Fruit fly (Drosophila melanogaster) whole organism, embryonic: ENCODE results near the gene CG45488.
"Not testable (repeated sequence)": the region's sequence is repeated elsewhere in the genome, so short reads cannot be mapped to it uniquely, and the experiment has no call there.

Source experiments
- BEAF-32 ChIP-seq: fragments of 200-800 bp; sonication (Bioruptor generic); optimal IDR thresholded peaks from 3 replicates; lab custom pipeline; 2017; ENCODE audit warnings: missing biosample characterization, missing genetic modification characterization, mild to moderate bottlenecking, moderate library complexity, missing genetic modification reagents
- CG10209 ChIP-seq: fragments of 200-800 bp; sonication (Bioruptor generic); optimal IDR thresholded peaks from 3 replicates; lab custom pipeline; 2017; ENCODE audit warnings: missing biosample characterization, mild to moderate bottlenecking, missing genetic modification characterization, missing genetic modification reagents
- CG10565 ChIP-seq: fragments of 200-800 bp; sonication (Bioruptor generic); optimal IDR thresholded peaks from 3 replicates; lab custom pipeline; 2016; ENCODE audit warnings: missing biosample characterization, mild to moderate bottlenecking, missing genetic modification characterization
- CG11695 ChIP-seq: fragments of 200-800 bp; sonication (Bioruptor generic); IDR thresholded peaks from 3 replicates; pipeline ENCODE4 v1.3.6; 2022; ENCODE audit warnings: missing biosample characterization, missing genetic modification characterization
- CG12219 ChIP-seq: fragments of 200-800 bp; sonication (Bioruptor generic); optimal IDR thresholded peaks from 3 replicates; lab custom pipeline; 2018; ENCODE audit warnings: missing biosample characterization, mild to moderate bottlenecking, missing genetic modification characterization
- CG1233 ChIP-seq: fragments of 200-800 bp; sonication (Bioruptor generic); optimal IDR thresholded peaks from 4 replicates; lab custom pipeline; 2018; ENCODE audit warnings: missing biosample characterization, mild to moderate bottlenecking, missing genetic modification characterization
- CG12659 ChIP-seq: fragments of 200-800 bp; sonication (Bioruptor generic); optimal IDR thresholded peaks from 3 replicates; lab custom pipeline; 2017; ENCODE audit warnings: mild to moderate bottlenecking, missing biosample characterization, missing genetic modification reagents, missing genetic modification characterization
- CG14050 ChIP-seq: fragments of 200-800 bp; sonication (Bioruptor generic); IDR thresholded peaks from 3 replicates; pipeline ENCODE4 v1.3.6; 2022; ENCODE audit warnings: missing biosample characterization, missing genetic modification characterization
- CG1832 ChIP-seq: fragments of 200-800 bp; sonication (Bioruptor generic); optimal IDR thresholded peaks from 2 replicates; lab custom pipeline; 2017; ENCODE audit warnings: missing biosample characterization, mild to moderate bottlenecking, missing genetic modification characterization, inconsistent platforms
- CG18619 ChIP-seq: fragments of 200-800 bp; sonication (Bioruptor generic); optimal IDR thresholded peaks from 3 replicates; lab custom pipeline; 2017; ENCODE audit warnings: missing biosample characterization, mild to moderate bottlenecking, missing genetic modification characterization
- CG2678 ChIP-seq: fragments of 200-800 bp; sonication (Bioruptor generic); optimal IDR thresholded peaks from 3 replicates; lab custom pipeline; 2019; ENCODE audit warnings: missing biosample characterization, mild to moderate bottlenecking, missing genetic modification characterization, moderate library complexity
- CG3065 ChIP-seq: fragments of 200-800 bp; sonication (Bioruptor generic); optimal IDR thresholded peaks from 2 replicates; lab custom pipeline; 2016; ENCODE audit warnings: missing biosample characterization, missing genetic modification characterization
- CG32532 ChIP-seq: fragments of 200-800 bp; sonication (Bioruptor generic); IDR thresholded peaks from 2 replicates; pipeline ENCODE4 v1.3.6; 2022; ENCODE audit warnings: missing biosample characterization, missing genetic modification characterization
- CG32767 ChIP-seq: fragments of 200-800 bp; sonication (Bioruptor generic); IDR thresholded peaks from 2 replicates; pipeline ENCODE4 v1.3.6; 2022; ENCODE audit warnings: missing biosample characterization, missing genetic modification characterization
- CG6813 ChIP-seq: fragments of 200-800 bp; sonication (Bioruptor generic); optimal IDR thresholded peaks from 2 replicates; lab custom pipeline; 2017; ENCODE audit warnings: missing biosample characterization, missing genetic modification characterization, mild to moderate bottlenecking, moderate library complexity, missing genetic modification reagents
- CG6854 ChIP-seq: fragments of 200-800 bp; sonication (Bioruptor generic); optimal IDR thresholded peaks from 3 replicates; lab custom pipeline; 2017; ENCODE audit warnings: missing biosample characterization, mild to moderate bottlenecking, missing genetic modification characterization
- CG7839 ChIP-seq: fragments of 200-800 bp; sonication (Bioruptor generic); optimal IDR thresholded peaks from 3 replicates; lab custom pipeline; 2018; ENCODE audit warnings: missing biosample characterization, mild to moderate bottlenecking, missing genetic modification characterization, moderate library complexity
- CG8388 ChIP-seq: fragments of 200-800 bp; sonication (Bioruptor generic); optimal IDR thresholded peaks from 2 replicates; lab custom pipeline; 2019; ENCODE audit warnings: missing biosample characterization, mild to moderate bottlenecking, missing genetic modification characterization, moderate library complexity
- CG9215 ChIP-seq: fragments of 200-800 bp; sonication (Bioruptor generic); IDR thresholded peaks from 2 replicates; pipeline ENCODE4 v1.3.6; 2022; ENCODE audit warnings: missing biosample characterization, missing genetic modification characterization
- CG9727 ChIP-seq: fragments of 200-800 bp; sonication (Bioruptor generic); optimal IDR thresholded peaks from 3 replicates; lab custom pipeline; 2017; ENCODE audit warnings: missing biosample characterization, mild to moderate bottlenecking, missing genetic modification characterization
- CG9932 ChIP-seq: fragments of 200-800 bp; sonication (Bioruptor generic); IDR thresholded peaks from 2 replicates; pipeline ENCODE4 v1.3.6; 2022; ENCODE audit warnings: missing biosample characterization, missing genetic modification characterization
- CHES-1-like ChIP-seq: fragments of 200-800 bp; sonication (Bioruptor generic); optimal IDR thresholded peaks from 2 replicates; lab custom pipeline; 2016; ENCODE audit warnings: missing biosample characterization, missing genetic modification characterization
- CoRest ChIP-seq: fragments of 200-800 bp; sonication (Bioruptor generic); optimal IDR thresholded peaks from 3 replicates; lab custom pipeline; 2018; ENCODE audit warnings: missing biosample characterization, mild to moderate bottlenecking, missing genetic modification characterization, moderate library complexity
- Dbx ChIP-seq: fragments of 200-800 bp; sonication (Bioruptor generic); IDR thresholded peaks from 3 replicates; pipeline ENCODE4 v1.3.6; 2022; ENCODE audit warnings: missing biosample characterization, missing genetic modification characterization
- Fer3 ChIP-seq: fragments of 200-800 bp; sonication (Bioruptor generic); optimal IDR thresholded peaks from 2 replicates; lab custom pipeline; 2018; ENCODE audit warnings: missing biosample characterization, mild to moderate bottlenecking, missing genetic modification characterization, moderate library complexity
- H2.0 ChIP-seq: fragments of 200-800 bp; sonication (Bioruptor generic); IDR thresholded peaks from 2 replicates; pipeline ENCODE4 v1.3.6; 2022; ENCODE audit warnings: missing biosample characterization, missing genetic modification characterization
- Hmr ChIP-seq: fragments of 200-800 bp; sonication (Bioruptor generic); optimal IDR thresholded peaks from 3 replicates; lab custom pipeline; 2017; ENCODE audit warnings: mild to moderate bottlenecking, missing biosample characterization, missing genetic modification reagents, missing genetic modification characterization
- Myb ChIP-seq: fragments of 200-800 bp; sonication (Bioruptor generic); optimal IDR thresholded peaks from 2 replicates; lab custom pipeline; 2016; ENCODE audit warnings: missing biosample characterization, missing genetic modification characterization
- Nf-YC ChIP-seq: fragments of 200-800 bp; optimal IDR thresholded peaks from 3 replicates; lab custom pipeline; 2019; ENCODE audit warnings: missing biosample characterization, mild to moderate bottlenecking, missing genetic modification characterization, moderate library complexity
- Pdp1 ChIP-seq, 2 experiments: fragments of 200-800 bp; sonication (Bioruptor generic); optimal IDR thresholded peaks; 3 replicates each; lab custom pipeline; 2016; ENCODE audit warnings: missing biosample characterization in 2 of 2, missing genetic modification characterization in 2 of 2, mild to moderate bottlenecking in 1 of 2, moderate library complexity in 1 of 2
- Sox102F ChIP-seq: fragments of 200-800 bp; sonication (Bioruptor generic); optimal IDR thresholded peaks from 2 replicates; lab custom pipeline; 2018; ENCODE audit warnings: missing biosample characterization, mild to moderate bottlenecking, missing genetic modification characterization, moderate library complexity
- ap ChIP-seq: fragments of 200-800 bp; sonication (Bioruptor generic); IDR thresholded peaks from 2 replicates; pipeline ENCODE4 v1.3.6; 2022; ENCODE audit warnings: missing biosample characterization, missing genetic modification characterization
- bcd ChIP-seq: fragments of 200-800 bp; sonication (Bioruptor generic); optimal IDR thresholded peaks from 2 replicates; lab custom pipeline; 2017; ENCODE audit warnings: missing biosample characterization, mild to moderate bottlenecking, missing genetic modification characterization
- cad ChIP-seq: fragments of >200 bp; optimal IDR thresholded peaks from 2 replicates; lab custom pipeline; 2017; ENCODE audit warnings: missing biosample characterization, missing genetic modification characterization
- crc ChIP-seq: fragments of 200-800 bp; sonication (Bioruptor generic); optimal IDR thresholded peaks from 2 replicates; lab custom pipeline; 2016; ENCODE audit warnings: missing biosample characterization, missing genetic modification characterization
- disco-r ChIP-seq: fragments of 200-800 bp; sonication (Bioruptor generic); optimal IDR thresholded peaks from 2 replicates; lab custom pipeline; 2016; ENCODE audit warnings: missing biosample characterization, missing genetic modification characterization
- fd96Cb ChIP-seq: fragments of 200-800 bp; sonication (Bioruptor generic); optimal IDR thresholded peaks from 2 replicates; lab custom pipeline; 2018; ENCODE audit warnings: missing biosample characterization, mild to moderate bottlenecking, missing genetic modification characterization, moderate library complexity
- gem ChIP-seq: fragments of 200-800 bp; sonication (Bioruptor generic); optimal IDR thresholded peaks from 2 replicates; lab custom pipeline; 2019; ENCODE audit warnings: missing biosample characterization, mild to moderate bottlenecking, missing genetic modification characterization, moderate library complexity
- lab ChIP-seq: fragments of 200-800 bp; sonication (Bioruptor generic); optimal IDR thresholded peaks from 3 replicates; lab custom pipeline; 2017; ENCODE audit warnings: missing biosample characterization, missing genetic modification characterization, mild to moderate bottlenecking, moderate library complexity, missing genetic modification reagents
- pan ChIP-seq, 4 experiments: fragments of >200 bp in 3 of 4; fragments of 200-800 bp in 1 of 4; sonication (Bioruptor generic) in 1 of 4; optimal IDR thresholded peaks in 3 of 4; IDR thresholded peaks in 1 of 4; 2 replicates each; pipeline versions ENCODE4 v1.3.6 to Lab custom; 2017 to 2022; ENCODE audit warnings: missing biosample characterization in 2 of 4, missing genetic modification characterization in 2 of 4, mixed read lengths in 1 of 4
- peb ChIP-seq: fragments of 200-800 bp; sonication (Bioruptor generic); IDR thresholded peaks from 2 replicates; pipeline ENCODE4 v1.3.6; 2022; ENCODE audit warnings: missing biosample characterization, missing genetic modification characterization
- seq ChIP-seq: fragments of 200-800 bp; sonication (Bioruptor generic); IDR thresholded peaks from 2 replicates; pipeline ENCODE4 v1.3.6; 2022; ENCODE audit warnings: missing biosample characterization, missing genetic modification characterization
- shn ChIP-seq: fragments of 200-800 bp; sonication (Bioruptor generic); optimal IDR thresholded peaks from 3 replicates; lab custom pipeline; 2016; ENCODE audit warnings: missing biosample characterization, missing genetic modification characterization
- sob ChIP-seq: fragments of 200-800 bp; sonication (Bioruptor generic); IDR thresholded peaks from 2 replicates; pipeline ENCODE4 v1.3.6; 2022; ENCODE audit warnings: missing biosample characterization, missing genetic modification characterization
- ssp ChIP-seq: fragments of 200-800 bp; sonication (Bioruptor generic); IDR thresholded peaks from 2 replicates; pipeline ENCODE4 v1.3.6; 2022; ENCODE audit warnings: missing biosample characterization, missing genetic modification characterization
- stwl ChIP-seq: fragments of 200-800 bp; sonication (Bioruptor generic); optimal IDR thresholded peaks from 3 replicates; lab custom pipeline; 2018; ENCODE audit warnings: missing biosample characterization, mild to moderate bottlenecking, missing genetic modification characterization, moderate library complexity
- wor ChIP-seq: fragments of 200-800 bp; sonication (Bioruptor generic); IDR thresholded peaks from 2 replicates; pipeline ENCODE4 v1.3.6; 2022; ENCODE audit warnings: missing biosample characterization, missing genetic modification characterization

The CG45488 gene

DNA sequence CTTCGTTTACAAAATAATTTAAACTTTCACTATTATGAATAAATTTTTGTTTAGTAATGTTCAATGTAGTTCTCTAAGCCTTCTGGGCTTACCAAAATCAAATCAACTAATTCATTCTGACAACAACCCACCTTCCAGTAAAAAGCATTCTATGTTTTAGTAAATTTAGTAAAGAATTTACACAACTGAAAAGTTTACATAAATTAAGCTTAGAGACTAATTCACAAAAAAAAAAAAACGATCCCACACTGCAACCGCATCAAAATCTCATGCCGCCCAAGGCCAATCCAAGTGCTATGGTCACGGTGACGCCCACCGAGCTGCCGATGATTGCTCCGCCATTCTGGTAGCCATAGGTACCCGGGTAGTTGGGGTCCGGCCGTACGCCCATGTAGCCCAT is at the start of gene CG45488:
Gene CG45488 (minus strand): TSS at position 101 of the 400 bp plus-strand sequence.
- not testable (repeated sequence) for TF ChIP-seq BEAF-32 (GFP tag; lab: Kevin White, UChicago); cad; Dbx (GFP tag; lab: Robert Waterston, UW)

DNA sequence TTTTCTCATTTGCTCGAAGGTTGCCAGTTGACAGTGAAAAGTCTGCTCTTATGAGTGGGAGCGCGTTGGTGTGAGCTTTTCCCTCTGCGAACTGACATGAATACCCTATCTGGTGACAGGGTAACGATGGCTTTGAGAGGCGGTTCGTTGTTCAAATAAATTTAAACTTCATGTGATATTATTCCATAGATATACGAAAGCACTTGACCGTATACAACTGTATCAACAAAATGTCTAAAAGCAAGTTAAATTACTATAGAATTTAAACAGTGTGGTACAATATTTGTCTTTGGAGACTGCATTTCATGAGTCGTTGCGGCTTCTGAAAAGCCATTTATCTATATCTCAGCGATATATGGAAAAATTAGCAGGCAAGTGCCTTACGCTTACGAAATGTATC is 44.0 kb upstream of the CG45488 start:
- TF ChIP-seq Nf-YC (peak; percentile 14), CG9215 (0 out of 2 replicates have a peak, but pooled peaks have one; percentile 27), crc (no peak), lab (peak; percentile 47), CG11695 (GFP tag; lab: Robert Waterston, UW) (peak; percentile 45; the same call in 1 of the 3 replicates), CG1832 (no peak), disco-r (GFP tag; lab: Kevin White, UChicago) (no peak), CG10209 (peak; percentile 33), CG7839 (peak; percentile 68), CG9727 (peak; percentile 21), ssp (0 out of 2 replicates have a peak, but pooled peaks have one; percentile 13), bcd (peak; percentile 24), stwl (no peak), CG6813 (GFP tag; lab: Kevin White, UChicago) (no peak), H2.0 (GFP tag; lab: Robert Waterston, UW) (peak; percentile 51), CG2678 (tag; lab: Kevin White, UChicago) (peak; percentile 67), CG6854 (GFP tag; lab: Kevin White, UChicago) (no peak), CG32767 (peak; percentile 22; the same call in 1 of the 2 replicates), seq (0 out of 2 replicates have a peak, but pooled peaks have one; percentile 23), CG9932 (GFP tag; lab: Robert Waterston, UW) (peak; percentile 39), CG12219 (GFP tag; lab: Kevin White, UChicago) (peak; percentile 25), CG32532 (GFP tag; lab: Robert Waterston, UW) (0 out of 2 replicates have a peak, but pooled peaks have one; percentile 17), CG8388 (GFP tag; lab: Kevin White, UChicago) (peak; percentile 16), CG14050 (GFP tag; lab: Robert Waterston, UW) (peak; percentile 48; the same call in 1 of the 3 replicates), ap (no peak), shn (GFP tag; lab: Kevin White, UChicago) (no peak), CG12659 (peak; percentile 23), sob (GFP tag; lab: Robert Waterston, UW) (peak; percentile 33; the same call in 1 of the 2 replicates), CHES-1-like (GFP tag; lab: Kevin White, UChicago) (no peak), gem (peak; percentile 70), Myb (GFP tag; lab: Kevin White, UChicago) (peak; percentile 18), Sox102F (GFP tag; lab: Kevin White, UChicago) (peak; percentile 48), Fer3 (peak; percentile 15), CG3065 (GFP tag; lab: Kevin White, UChicago) (no peak), CG10565 (GFP tag; lab: Kevin White, UChicago) (no peak), peb (no peak), Pdp1 (GFP tag; optimal IDR thresholded peaks at IDR 0.05; lab: Kevin White, UChicago) (peak; percentile 24 to 27), Hmr (GFP tag; lab: Kevin White, UChicago) (peak; percentile 45), fd96Cb (tag; lab: Kevin White, UChicago) (peak; percentile 7), CG1233 (GFP tag; lab: Kevin White, UChicago) (peak; percentile 7), pan (optimal IDR thresholded peaks at IDR 0.05; lab: Kevin White, UChicago) (no peak), pan (GFP tag; optimal IDR thresholded peaks at IDR 0.05 in 1 of 2, IDR thresholded peaks at IDR 0.05 in 1 of 2) (peak in 1 of 2 experiments; percentile 62), wor (GFP tag; lab: Robert Waterston, UW) (peak; percentile 13; the same call in 1 of the 2 replicates), CoRest (peak; percentile 67), CG18619 (GFP tag; lab: Kevin White, UChicago) (peak; percentile 39)
